Worm (Caenorhabditis elegans) whole organism, L4 larva: Measurements from ENCODE around the gene trap-4.
A peak's percentile ranks its signal among the peaks of the same experiment; 100 is the strongest.

ENCODE experiments used
- D1046.2 ChIP-seq: fragments of 200-800 bp; sonication (Bioruptor generic); IDR thresholded peaks from 2 replicates; pipeline ENCODE4 v1.3.6; 2022; ENCODE audit warnings: missing genetic modification characterization, missing compliant biosample characterization
- F10B5.3 ChIP-seq: sonication (generic microtip); optimal IDR thresholded peaks from 2 replicates; lab custom pipeline; 2016; ENCODE audit warnings: mild to moderate bottlenecking, missing genetic modification characterization, missing compliant biosample characterization
- F37D6.2 ChIP-seq: sonication (generic microtip); optimal IDR thresholded peaks from 2 replicates; lab custom pipeline; 2016; ENCODE audit warnings: mild to moderate bottlenecking, missing genetic modification characterization, missing compliant biosample characterization
- F49E8.2 ChIP-seq: sonication (generic microtip); optimal IDR thresholded peaks from 2 replicates; lab custom pipeline; 2016; ENCODE audit warnings: missing compliant biosample characterization, mild to moderate bottlenecking, missing genetic modification characterization, borderline replicate concordance
- R02D3.7 ChIP-seq: fragments of 150-350 bp; sonication (generic microtip); optimal IDR thresholded peaks from 3 replicates; lab custom pipeline; 2014; ENCODE audit warnings: missing biosample characterization, missing genetic modification characterization
- T20F7.1 ChIP-seq: fragments of 200-800 bp; sonication (Bioruptor generic); optimal IDR thresholded peaks from 2 replicates; lab custom pipeline; 2018; ENCODE audit warnings: mild to moderate bottlenecking, missing genetic modification characterization, missing compliant biosample characterization
- Y48G9A.11 ChIP-seq: fragments of 200-800 bp; sonication (Bioruptor generic); IDR thresholded peaks from 2 replicates; pipeline ENCODE4 v1.3.6; 2022; ENCODE audit warnings: missing genetic modification reagents, missing genetic modification characterization, missing compliant biosample characterization
- aha-1 ChIP-seq: fragments of 150-350 bp; peaks from one replicate; lab custom pipeline; 2014; ENCODE audit warnings: missing biosample characterization, missing genetic modification characterization
- ceh-20 ChIP-seq: fragments of 200-800 bp; sonication (Bioruptor generic); IDR thresholded peaks from 2 replicates; pipeline ENCODE4 v1.3.6; 2022; ENCODE audit warnings: missing genetic modification reagents, missing genetic modification characterization, missing compliant biosample characterization
- ceh-82 ChIP-seq: sonication (generic microtip); optimal IDR thresholded peaks from 2 replicates; lab custom pipeline; 2017; ENCODE audit warnings: missing biosample characterization, missing genetic modification characterization
- ctbp-1 ChIP-seq: fragments of 200-800 bp; sonication (Bioruptor generic); IDR thresholded peaks from 2 replicates; pipeline ENCODE4 v1.3.6; 2022; ENCODE audit warnings: missing genetic modification reagents, missing genetic modification characterization, missing compliant biosample characterization
- daf-16 ChIP-seq, 3 experiments: sonication (generic microtip); optimal IDR thresholded peaks; 2 replicates each; lab custom pipeline; 2016 to 2017; ENCODE audit warnings: missing genetic modification characterization in 3 of 3, missing genetic modification reagents in 3 of 3, mild to moderate bottlenecking in 2 of 3, missing compliant biosample characterization in 2 of 3, missing biosample characterization in 1 of 3, moderate library complexity in 1 of 3
- daf-19 ChIP-seq: fragments of 200-800 bp; sonication (Bioruptor generic); conservative IDR thresholded peaks from 2 replicates; pipeline ENCODE4 v1.3.6; 2022; ENCODE audit warnings: missing genetic modification characterization, missing compliant biosample characterization
- dmd-6 ChIP-seq: fragments of 200-800 bp; sonication (Bioruptor generic); IDR thresholded peaks from 2 replicates; pipeline ENCODE4 v1.3.6; 2022; ENCODE audit warnings: missing genetic modification reagents, missing genetic modification characterization, missing compliant biosample characterization
- dve-1 ChIP-seq: sonication (generic microtip); optimal IDR thresholded peaks from 2 replicates; lab custom pipeline; 2017; ENCODE audit warnings: antibody characterized with exemption, mild to moderate bottlenecking, missing genetic modification characterization, missing compliant biosample characterization; ENCODE audit not compliant: insufficient read depth
- fos-1 ChIP-seq: fragments of 150-350 bp; optimal IDR thresholded peaks from 2 replicates; lab custom pipeline; 2014; ENCODE audit warnings: missing biosample characterization, missing genetic modification characterization
- hlh-11 ChIP-seq: fragments of 200-800 bp; sonication (Bioruptor generic); optimal IDR thresholded peaks from 2 replicates; lab custom pipeline; 2018; ENCODE audit warnings: mild to moderate bottlenecking, missing genetic modification characterization, missing compliant biosample characterization
- hmg-1.1 ChIP-seq: fragments of 200-800 bp; sonication (Bioruptor generic); IDR thresholded peaks from 2 replicates; pipeline ENCODE4 v1.3.6; 2022; ENCODE audit warnings: missing genetic modification reagents, missing genetic modification characterization, missing compliant biosample characterization
- lim-7 ChIP-seq: fragments of 200-800 bp; sonication (Bioruptor generic); IDR thresholded peaks from 2 replicates; pipeline ENCODE4 v1.3.6; 2022; ENCODE audit warnings: missing genetic modification characterization, missing compliant biosample characterization
- lin-29 ChIP-seq: fragments of 200-800 bp; sonication (Bioruptor generic); IDR thresholded peaks from 2 replicates; pipeline ENCODE4 v1.3.6; 2022; ENCODE audit warnings: missing genetic modification reagents, missing genetic modification characterization, missing compliant biosample characterization
- lir-3 ChIP-seq: sonication (generic microtip); optimal IDR thresholded peaks from 2 replicates; lab custom pipeline; 2016; ENCODE audit warnings: mild to moderate bottlenecking, missing genetic modification characterization, missing compliant biosample characterization
- madf-9 ChIP-seq: fragments of 200-800 bp; sonication (Bioruptor generic); conservative IDR thresholded peaks from 2 replicates; pipeline ENCODE4 v1.3.6; 2022; ENCODE audit warnings: missing genetic modification reagents, missing genetic modification characterization, missing compliant biosample characterization
- mdl-1 ChIP-seq, 2 experiments: fragments of 150-350 bp in 1 of 2; sonication (generic microtip) in 1 of 2; optimal IDR thresholded peaks; 2 replicates each; lab custom pipeline; 2014 to 2017; ENCODE audit warnings: missing biosample characterization in 2 of 2, missing genetic modification characterization in 2 of 2
- mdt-29 ChIP-seq: fragments of 200-800 bp; sonication (Bioruptor generic); IDR thresholded peaks from 2 replicates; pipeline ENCODE4 v1.3.6; 2022; ENCODE audit warnings: missing genetic modification reagents, missing genetic modification characterization, missing compliant biosample characterization
- mep-1 ChIP-seq: fragments of 150-350 bp; sonication (generic microtip); optimal IDR thresholded peaks from 3 replicates; lab custom pipeline; 2014; ENCODE audit warnings: missing biosample characterization, missing genetic modification characterization
- mxl-2 ChIP-seq: fragments of 200-800 bp; sonication (Bioruptor generic); conservative IDR thresholded peaks from 2 replicates; pipeline ENCODE4 v1.3.6; 2022; ENCODE audit warnings: missing genetic modification reagents, missing genetic modification characterization, missing compliant biosample characterization
- nhr-41 ChIP-seq: fragments of 200-800 bp; sonication (Bioruptor generic); IDR thresholded peaks from 2 replicates; pipeline ENCODE4 v1.3.6; 2022; ENCODE audit warnings: missing genetic modification reagents, missing genetic modification characterization, missing compliant biosample characterization
- nhr-42 ChIP-seq: fragments of 200-800 bp; sonication (Bioruptor generic); IDR thresholded peaks from 2 replicates; pipeline ENCODE4 v1.3.6; 2022; ENCODE audit warnings: missing genetic modification characterization, missing compliant biosample characterization
- nhr-48 ChIP-seq: sonication (generic microtip); optimal IDR thresholded peaks from 2 replicates; lab custom pipeline; 2016; ENCODE audit warnings: mild to moderate bottlenecking, missing genetic modification characterization, missing compliant biosample characterization
- pha-4 ChIP-seq, 2 experiments: fragments of 150-350 bp in 1 of 2; fragments of 200-800 bp in 1 of 2; sonication (Bioruptor generic) in 1 of 2; IDR thresholded peaks in 1 of 2; optimal IDR thresholded peaks in 1 of 2; 2 replicates each; pipeline versions ENCODE4 v1.3.6 to Lab custom; 2014 to 2022; ENCODE audit warnings: missing genetic modification characterization in 2 of 2, missing genetic modification reagents in 2 of 2, missing biosample characterization in 1 of 2, missing compliant biosample characterization in 1 of 2
- rbr-2 ChIP-seq: sonication (generic microtip); optimal IDR thresholded peaks from 2 replicates; lab custom pipeline; 2016; ENCODE audit warnings: missing genotype, missing genetic modification characterization, missing compliant biosample characterization
- set-16 ChIP-seq: fragments of 200-800 bp; sonication (Bioruptor generic); IDR thresholded peaks from 2 replicates; pipeline ENCODE4 v1.3.6; 2022; ENCODE audit warnings: missing genetic modification reagents, missing genetic modification characterization, missing compliant biosample characterization
- skn-1 ChIP-seq: fragments of 150-350 bp; optimal IDR thresholded peaks from 2 replicates; lab custom pipeline; 2014; ENCODE audit warnings: missing biosample characterization, missing genetic modification characterization
- snpc-4 ChIP-seq: fragments of 150-350 bp; optimal IDR thresholded peaks from 2 replicates; lab custom pipeline; 2014; ENCODE audit warnings: missing biosample characterization, missing genetic modification characterization
- tag-97 ChIP-seq: fragments of 200-800 bp; sonication (Bioruptor generic); IDR thresholded peaks from 2 replicates; pipeline ENCODE4 v1.3.6; 2022; ENCODE audit warnings: missing genetic modification characterization, missing compliant biosample characterization
- tra-1 ChIP-seq: fragments of 200-800 bp; sonication (Bioruptor generic); IDR thresholded peaks from 2 replicates; pipeline ENCODE4 v1.3.6; 2022; ENCODE audit warnings: missing genetic modification reagents, missing genetic modification characterization, missing compliant biosample characterization
- unc-130 ChIP-seq: sonication (generic microtip); optimal IDR thresholded peaks from 2 replicates; lab custom pipeline; 2016; ENCODE audit warnings: missing genetic modification reagents, missing genetic modification characterization, missing compliant biosample characterization
- unc-39 ChIP-seq: sonication (generic microtip); optimal IDR thresholded peaks from 2 replicates; lab custom pipeline; 2017; ENCODE audit warnings: missing biosample characterization, missing genetic modification characterization
- unc-62 ChIP-seq, 3 experiments: fragments of 150-350 bp in 1 of 3; sonication (generic microtip); optimal IDR thresholded peaks in 2 of 3; peaks in 1 of 3; 1 replicate in 1 of 3; 2 replicates in 2 of 3; lab custom pipeline; 2014 to 2017; ENCODE audit warnings: missing biosample characterization in 3 of 3, missing genetic modification characterization in 3 of 3, missing genetic modification reagents in 3 of 3, missing genotype in 1 of 3
- vab-7 ChIP-seq: fragments of 200-800 bp; sonication (Bioruptor generic); IDR thresholded peaks from 2 replicates; pipeline ENCODE4 v1.3.6; 2022; ENCODE audit warnings: missing genetic modification reagents, missing genetic modification characterization, missing compliant biosample characterization
- zip-11 ChIP-seq: fragments of 200-800 bp; sonication (Bioruptor generic); IDR thresholded peaks from 2 replicates; pipeline ENCODE4 v1.3.6; 2022; ENCODE audit warnings: missing genetic modification characterization, missing compliant biosample characterization
- ztf-7 ChIP-seq: fragments of 150-350 bp; optimal IDR thresholded peaks from 2 replicates; lab custom pipeline; 2014; ENCODE audit warnings: missing biosample characterization, missing genetic modification characterization

trap-4 gene

DNA sequence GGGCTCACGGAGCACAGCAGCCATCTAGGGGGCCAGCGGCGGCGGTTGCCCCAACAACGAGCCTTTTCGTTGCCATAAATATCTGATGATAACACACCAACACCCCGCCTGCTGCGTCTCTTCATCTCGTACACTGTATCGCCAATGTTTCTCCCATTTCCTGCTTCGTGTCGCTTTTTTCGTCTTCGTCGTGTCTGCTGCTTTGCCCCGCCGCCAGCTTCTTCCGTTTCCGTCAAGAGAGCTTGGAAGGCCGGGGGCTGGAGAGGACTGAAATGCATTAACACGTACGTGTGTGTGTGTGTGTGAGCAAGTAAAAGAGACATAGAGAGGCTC is 15.4 kb downstream of the trap-4 start (continued):
- TF ChIP-seq mep-1 (no peak), dve-1 (no peak), tra-1 (GFP tag; lab: Robert Waterston, UW) (no peak), daf-19 (GFP tag; lab: Robert Waterston, UW) (no peak), nhr-41 (no peak), unc-130 (GFP tag; lab: Kevin White, UChicago) (no peak), F37D6.2 (tag; lab: Kevin White, UChicago) (peak; percentile 6), pha-4 (GFP tag; IDR thresholded peaks at IDR 0.05; lab: Robert Waterston, UW) (no peak), pha-4 (tag; optimal IDR thresholded peaks at IDR 0.05; lab: Kevin White, UChicago) (no peak), Y48G9A.11 (GFP tag; lab: Robert Waterston, UW) (no peak), lin-29 (GFP tag; lab: Robert Waterston, UW) (no peak), rbr-2 (tag; lab: Kevin White, UChicago) (peak; percentile 47), hmg-1.1 (GFP tag; lab: Robert Waterston, UW) (peak; percentile 41; the same call in 1 of the 2 replicates), mxl-2 (GFP tag; lab: Robert Waterston, UW) (no peak), snpc-4 (no peak), F49E8.2 (no peak), mdl-1 (tag; optimal IDR thresholded peaks at IDR 0.05; lab: Kevin White, UChicago) (no peak), tag-97 (GFP tag; lab: Robert Waterston, UW) (no peak)

DNA sequence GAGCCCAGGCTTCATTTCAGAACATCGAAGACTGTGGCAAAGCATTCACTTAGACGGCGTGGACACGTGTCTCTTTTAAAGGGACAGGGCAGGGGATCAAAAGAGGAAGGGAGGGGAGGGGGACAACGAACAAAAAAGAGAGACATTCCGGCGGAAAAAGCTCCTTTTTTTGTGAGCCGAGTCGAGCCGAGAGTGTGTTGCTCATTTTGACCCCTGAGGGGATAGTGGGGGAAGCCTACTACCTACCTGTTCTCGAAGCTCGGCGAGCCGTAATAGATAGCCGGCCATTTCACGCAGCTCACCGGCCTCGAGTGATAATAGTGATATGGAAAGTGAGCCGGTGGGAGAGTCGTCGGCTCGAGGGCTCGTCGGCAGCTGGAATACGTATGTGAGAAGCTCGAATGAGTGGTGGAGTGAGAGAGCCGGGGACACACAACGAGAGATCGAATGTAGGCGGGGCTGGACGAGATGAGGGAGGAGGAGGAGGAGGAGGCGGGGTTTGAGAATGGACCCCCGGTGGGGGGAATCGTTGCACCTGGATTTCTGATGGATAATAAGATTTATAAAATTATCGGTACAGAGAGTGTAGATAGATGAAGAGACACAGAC is 16.2 kb downstream of the trap-4 start:
- TF ChIP-seq zip-11: no peak
- TF ChIP-seq ctbp-1: no peak
- peak; percentile 86 for TF ChIP-seq set-16 (GFP tag; lab: Robert Waterston, UW)
- TF ChIP-seq F10B5.3: no peak
- peak in 1 of 2 experiments; percentile 53 for TF ChIP-seq unc-62 (GFP tag; optimal IDR thresholded peaks at IDR 0.05 in 1 of 2; lab: Kevin White, UChicago)
- no peak for TF ChIP-seq unc-62 (tag; optimal IDR thresholded peaks at IDR 0.05; lab: Kevin White, UChicago)

DNA sequence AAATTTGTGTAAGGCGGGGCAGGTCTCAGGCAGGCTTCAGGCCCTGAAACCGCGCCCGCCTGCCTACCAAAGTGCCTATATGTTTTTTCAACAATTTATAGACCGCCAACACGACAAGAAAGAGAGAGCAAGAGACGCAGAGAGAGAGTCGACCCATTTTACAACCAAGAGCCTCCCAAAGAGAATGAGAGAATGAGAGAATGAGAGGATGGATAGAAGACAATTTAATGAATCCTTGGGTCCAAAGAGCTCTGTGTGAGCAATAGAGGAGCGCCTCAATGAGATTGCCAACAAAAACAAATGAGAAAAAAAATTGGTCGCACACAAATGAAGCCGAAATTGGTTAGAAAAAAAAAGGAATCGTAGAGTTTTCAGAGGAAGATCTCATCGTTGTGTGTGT is 17.4 kb downstream of the trap-4 start:
- TF ChIP-seq skn-1 (tag; lab: Kevin White, UChicago) (no peak), hlh-11 (tag; lab: Kevin White, UChicago) (no peak), F37D6.2 (tag; lab: Kevin White, UChicago) (no peak), madf-9 (no peak), fos-1 (tag; lab: Kevin White, UChicago) (no peak), ceh-82 (no peak), lim-7 (no peak), unc-62 (GFP tag; optimal IDR thresholded peaks at IDR 0.05 in 1 of 2; lab: Kevin White, UChicago) (no peak), unc-62 (tag; optimal IDR thresholded peaks at IDR 0.05; lab: Kevin White, UChicago) (no peak)

DNA sequence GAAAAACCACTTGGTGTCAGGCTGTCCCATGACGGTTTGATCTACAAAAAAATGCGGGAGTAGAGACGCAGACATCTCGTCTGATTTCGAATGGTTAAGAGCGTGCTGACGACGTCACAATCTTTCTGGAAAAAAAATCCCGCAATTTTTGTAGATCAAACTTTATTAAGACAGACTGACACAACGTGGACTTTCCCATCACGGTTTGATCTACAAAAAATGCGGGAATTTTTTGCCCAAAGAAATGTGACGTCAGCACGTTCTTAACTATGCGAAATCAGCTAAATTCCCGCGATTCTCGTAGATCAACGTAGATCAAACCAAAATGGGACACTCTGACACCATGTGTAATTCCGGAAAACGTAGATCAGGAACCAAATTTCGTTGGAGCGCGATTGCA is 18.0 kb downstream of the trap-4 start:
- TF ChIP-seq aha-1 (peak; percentile 54), ceh-20 (GFP tag; lab: Robert Waterston, UW) (no peak), unc-62 (GFP tag; optimal IDR thresholded peaks at IDR 0.05 in 1 of 2; lab: Kevin White, UChicago) (peak in 1 of 2 experiments; percentile 91), unc-62 (tag; optimal IDR thresholded peaks at IDR 0.05; lab: Kevin White, UChicago) (no peak)

DNA sequence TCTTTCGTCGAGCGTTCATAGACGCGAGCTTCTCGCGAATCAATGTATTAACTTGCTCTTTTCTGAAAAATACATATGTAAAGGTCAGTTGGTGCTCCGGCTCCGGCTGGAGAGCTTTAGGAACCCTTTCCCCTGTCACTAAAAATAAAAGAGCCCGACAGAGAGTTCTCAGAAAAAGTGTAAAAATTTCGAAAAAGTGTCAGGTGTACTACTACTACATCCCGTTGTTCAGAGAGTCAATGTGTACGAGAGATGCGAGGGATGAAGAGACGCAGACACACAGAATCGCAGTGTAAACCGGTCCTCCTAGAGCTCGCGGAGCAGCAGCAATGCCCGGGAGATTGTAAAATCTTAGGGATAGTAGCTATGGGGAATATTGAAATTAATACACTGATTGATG is 22.1 kb downstream of the trap-4 start:
- TF ChIP-seq Y48G9A.11 (GFP tag; lab: Robert Waterston, UW) (no peak), mdl-1 (tag; optimal IDR thresholded peaks at IDR 0.05; lab: Kevin White, UChicago) (no peak), daf-16 (GFP tag; optimal IDR thresholded peaks at IDR 0.05; lab: Kevin White, UChicago) (peak in 1 of 2 experiments; percentile 73), daf-16 (tag; optimal IDR thresholded peaks at IDR 0.05; lab: Kevin White, UChicago) (no peak), hlh-11 (tag; lab: Kevin White, UChicago) (peak; percentile 55), lir-3 (tag; lab: Kevin White, UChicago) (no peak), unc-39 (no peak), madf-9 (no peak), D1046.2 (GFP tag; lab: Robert Waterston, UW) (0 out of 2 replicates have a peak, but pooled peaks have one; percentile 12), R02D3.7 (tag; lab: Kevin White, UChicago) (no peak), vab-7 (GFP tag; lab: Robert Waterston, UW) (no peak), mdt-29 (GFP tag; lab: Robert Waterston, UW) (no peak), T20F7.1 (GFP tag; lab: Kevin White, UChicago) (no peak), aha-1 (peak; percentile 81), rbr-2 (tag; lab: Kevin White, UChicago) (no peak), unc-62 (GFP tag; optimal IDR thresholded peaks at IDR 0.05 in 1 of 2; lab: Kevin White, UChicago) (no peak), unc-62 (tag; optimal IDR thresholded peaks at IDR 0.05; lab: Kevin White, UChicago) (no peak), dmd-6 (GFP tag; lab: Robert Waterston, UW) (no peak), nhr-42 (GFP tag; lab: Robert Waterston, UW) (0 out of 2 replicates have a peak, but pooled peaks have one; percentile 11), ztf-7 (tag; lab: Kevin White, UChicago) (no peak), snpc-4 (no peak), nhr-48 (tag; lab: Kevin White, UChicago) (no peak)
